Fruit fly (Drosophila melanogaster): Measurements from ENCODE around the gene CG5612.
A peak's percentile ranks its signal among the peaks of the same experiment; 100 is the strongest.

CG5612 gene

DNA sequence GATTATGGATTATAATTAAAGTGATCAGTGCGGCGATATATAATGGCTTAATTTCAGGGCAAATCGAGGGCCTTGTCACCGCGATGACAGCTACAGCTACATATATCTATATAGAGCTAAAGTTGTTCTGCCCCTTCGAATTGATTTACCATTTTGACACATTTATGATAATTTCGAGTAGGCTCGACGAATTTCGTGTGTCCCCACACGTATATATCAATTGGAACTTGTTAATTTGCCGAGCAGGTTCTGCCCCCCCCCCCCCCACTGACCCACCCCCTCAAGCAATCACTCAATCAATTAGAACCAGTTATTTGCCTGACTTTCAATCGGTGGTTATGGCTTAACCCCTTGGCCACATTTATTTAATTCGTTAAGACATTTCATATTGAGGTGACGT, 46.4 kb downstream of the CG5612 start:
- TF ChIP-seq Eip93F (GFP tag; optimal IDR thresholded peaks at IDR 0.05) (no peak), ss (GFP tag; optimal IDR thresholded peaks at IDR 0.05) (no peak), fkh (GFP tag; optimal IDR thresholded peaks at IDR 0.05) (peak; percentile 29), eg (GFP tag; IDR thresholded peaks at IDR 0.05) (no peak), dac (GFP tag; optimal IDR thresholded peaks at IDR 0.05) (no peak)
